Fruit fly (Drosophila melanogaster): ENCODE data around the gene Arpc3B.

dm6 chrX:17107401-17107916 is 1.8 kb upstream of the Arpc3B start, which contains the start of gene CG5004:
- TF ChIP-seq EcR (GFP tag; optimal IDR thresholded peaks at IDR 0.05) (peak; percentile 62), gl (tag; optimal IDR thresholded peaks at IDR 0.05) (peak; percentile 11), CG14655 (GFP tag; optimal IDR thresholded peaks at IDR 0.05) (no peak), Ets98B (GFP tag; IDR thresholded peaks at IDR 0.05) (peak; percentile 26; the same call in 1 of the 2 replicates)

All from whole organism, pupa.